Fruit fly (Drosophila melanogaster): ENCODE data around the gene mmd.

DNA sequence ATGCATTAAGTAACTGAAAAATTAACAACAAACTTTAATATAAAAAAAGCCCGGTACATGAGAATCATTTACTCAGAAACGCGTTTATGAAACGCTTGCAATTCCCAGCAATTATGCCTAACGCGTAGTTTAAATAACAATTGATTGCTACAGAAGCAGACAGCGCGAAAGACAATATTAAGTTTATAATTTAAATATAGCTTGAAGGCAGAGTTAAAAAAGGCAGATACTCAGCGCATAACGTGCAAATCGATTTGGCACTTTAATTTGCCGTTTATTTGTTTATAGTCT, 32.1 kb downstream of the mmd start, which contains the start of gene CG8924:
- TF ChIP-seq gl (tag; optimal IDR thresholded peaks at IDR 0.05) (no peak), CG12605 (GFP tag; IDR thresholded peaks at IDR 0.05) (no peak), Snoo (tag; optimal IDR thresholded peaks at IDR 0.05) (no peak), EcR (GFP tag; optimal IDR thresholded peaks at IDR 0.05) (no peak), CG10348 (GFP tag; IDR thresholded peaks at IDR 0.05) (no peak)
